Fruit fly (Drosophila melanogaster): ENCODE results near the gene glec.

Gene glec

dm6 chr3R:21899170-21899575 lies 43.1 kb upstream of the glec start:
- TF ChIP-seq btn (GFP tag; optimal IDR thresholded peaks at IDR 0.05): no peak
- no peak for TF ChIP-seq nerfin-2 (GFP tag; IDR thresholded peaks at IDR 0.05; ENCODE audit: partially characterized antibody)
- TF ChIP-seq z (GFP tag; IDR thresholded peaks at IDR 0.05): no peak
- no peak for TF ChIP-seq CG12219 (GFP tag; optimal IDR thresholded peaks at IDR 0.05)
- no peak for TF ChIP-seq CG2116 (GFP tag; optimal IDR thresholded peaks at IDR 0.05)
- no peak for TF ChIP-seq CG2875 (GFP tag; optimal IDR thresholded peaks at IDR 0.05)
- 0 out of 3 replicates have a peak, but pooled peaks have one; percentile 15 for TF ChIP-seq CG11456 (GFP tag; IDR thresholded peaks at IDR 0.05)
- TF ChIP-seq CG3838 (GFP tag; optimal IDR thresholded peaks at IDR 0.05): no peak
- TF ChIP-seq Lim3 (GFP tag; IDR thresholded peaks at IDR 0.05): no peak
- peak; percentile 63; the same call in 1 of the 2 replicates for TF ChIP-seq Drgx (GFP tag; IDR thresholded peaks at IDR 0.05)
- no peak for TF ChIP-seq maf-S (GFP tag; optimal IDR thresholded peaks at IDR 0.05)
- TF ChIP-seq ftz-f1 (GFP tag; optimal IDR thresholded peaks at IDR 0.05): no peak
- peak; percentile 47 for TF ChIP-seq nom (GFP tag; optimal IDR thresholded peaks at IDR 0.05)
- TF ChIP-seq oc (tag; optimal IDR thresholded peaks at IDR 0.05): no peak
- no peak for TF ChIP-seq slp2 (GFP tag; optimal IDR thresholded peaks at IDR 0.05)
- TF ChIP-seq bsh (GFP tag; optimal IDR thresholded peaks at IDR 0.05): peak in 1 of 2 experiments; percentile 31
- TF ChIP-seq Elba2 (GFP tag; optimal IDR thresholded peaks at IDR 0.05): no peak
- TF ChIP-seq Stat92E (GFP tag; optimal IDR thresholded peaks at IDR 0.05): no peak
- TF ChIP-seq Ptx1 (GFP tag; IDR thresholded peaks at IDR 0.05): no peak

- TF ChIP-seq CG3726 (GFP tag; IDR thresholded peaks at IDR 0.05): 0 out of 3 replicates have a peak, but pooled peaks have one; percentile 6
- TF ChIP-seq CG13296 (GFP tag; optimal IDR thresholded peaks at IDR 0.05): no peak
- peak; percentile 66 for TF ChIP-seq CG4360 (GFP tag; IDR thresholded peaks at IDR 0.05)
These were observed 42.7 kb upstream of the glec start for dm6 chr3R:21898758-21899157.

- TF ChIP-seq CG12769 (tag; optimal IDR thresholded peaks at IDR 0.05) (no peak), lbe (GFP tag; optimal IDR thresholded peaks at IDR 0.05) (peak; percentile 84), ttk (GFP tag; IDR thresholded peaks at IDR 0.05) (peak; percentile 30; the same call in 1 of the 2 replicates), slbo (GFP tag; IDR thresholded peaks at IDR 0.05) (peak; percentile 41; the same call in 1 of the 2 replicates), H15 (GFP tag; IDR thresholded peaks at IDR 0.05) (0 out of 3 replicates have a peak, but pooled peaks have one; percentile 21), pb (GFP tag; optimal IDR thresholded peaks at IDR 0.05) (no peak), nom (GFP tag; optimal IDR thresholded peaks at IDR 0.05) (peak; percentile 95), Bgb (GFP tag; IDR thresholded peaks at IDR 0.05; ENCODE audit: partially characterized antibody) (no peak), ci (GFP tag; IDR thresholded peaks at IDR 0.05) (0 out of 3 replicates have a peak, but pooled peaks have one; percentile 11), Ada2b (GFP tag; IDR thresholded peaks at IDR 0.05) (0 out of 2 replicates have a peak, but pooled peaks have one; percentile 5), Drgx (GFP tag; IDR thresholded peaks at IDR 0.05) (peak; percentile 96), corto (GFP tag; optimal IDR thresholded peaks at IDR 0.05) (peak; percentile 61), lmd (GFP tag; IDR thresholded peaks at IDR 0.05) (peak; percentile 24; the same call in 1 of the 2 replicates), bsh (GFP tag; optimal IDR thresholded peaks at IDR 0.05) (peak in 1 of 2 experiments; percentile 96), CG11093 (GFP tag; IDR thresholded peaks at IDR 0.05) (no peak)
These were observed 41.5 kb upstream of the glec start for dm6 chr3R:21897565-21897964.
